Fruit fly (Drosophila melanogaster) whole organism, embryonic: ENCODE data around the gene TTLL4B.
A peak's percentile ranks its signal among the peaks of the same experiment; 100 is the strongest.

Experiments
- Atf6 ChIP-seq: fragments of 200-800 bp; sonication (Bioruptor generic); IDR thresholded peaks from 2 replicates; pipeline ENCODE4 v1.3.6; 2022; ENCODE audit warnings: missing biosample characterization, missing genetic modification characterization
- Bteb2 ChIP-seq: fragments of 200-800 bp; sonication (Bioruptor generic); optimal IDR thresholded peaks from 2 replicates; lab custom pipeline; 2016; ENCODE audit warnings: missing biosample characterization, missing genetic modification characterization
- CG10959 ChIP-seq: fragments of 200-800 bp; sonication (Bioruptor generic); IDR thresholded peaks from 2 replicates; pipeline ENCODE4 v1.3.6; 2022; ENCODE audit warnings: missing biosample characterization, missing genetic modification characterization
- CG12659 ChIP-seq: fragments of 200-800 bp; sonication (Bioruptor generic); optimal IDR thresholded peaks from 3 replicates; lab custom pipeline; 2017; ENCODE audit warnings: mild to moderate bottlenecking, missing biosample characterization, missing genetic modification reagents, missing genetic modification characterization
- CG12744 ChIP-seq: fragments of 200-800 bp; sonication (Bioruptor generic); optimal IDR thresholded peaks from 2 replicates; lab custom pipeline; 2016; ENCODE audit warnings: missing biosample characterization, missing genetic modification characterization
- CG1603 ChIP-seq: fragments of 200-800 bp; sonication (Bioruptor generic); optimal IDR thresholded peaks from 2 replicates; lab custom pipeline; 2019; ENCODE audit warnings: missing biosample characterization, mild to moderate bottlenecking, missing genetic modification characterization, moderate library complexity
- CG17829 ChIP-seq: fragments of 200-800 bp; optimal IDR thresholded peaks from 2 replicates; lab custom pipeline; 2019; ENCODE audit warnings: missing biosample characterization, mild to moderate bottlenecking, missing genetic modification characterization, moderate library complexity
- CG18262 ChIP-seq: fragments of 200-800 bp; optimal IDR thresholded peaks from 3 replicates; lab custom pipeline; 2019; ENCODE audit warnings: missing biosample characterization, mild to moderate bottlenecking, missing genetic modification characterization, moderate library complexity
- CG18764 ChIP-seq: fragments of 200-800 bp; sonication (Bioruptor generic); optimal IDR thresholded peaks from 3 replicates; lab custom pipeline; 2016; ENCODE audit warnings: missing biosample characterization, missing genetic modification characterization
- CG2202 ChIP-seq: fragments of 200-800 bp; sonication (Bioruptor generic); optimal IDR thresholded peaks from 2 replicates; lab custom pipeline; 2018; ENCODE audit warnings: missing biosample characterization, mild to moderate bottlenecking, missing genetic modification characterization
- CG30020 ChIP-seq: fragments of 200-800 bp; optimal IDR thresholded peaks from 2 replicates; lab custom pipeline; 2019; ENCODE audit warnings: missing biosample characterization, mild to moderate bottlenecking, missing genetic modification characterization, moderate library complexity
- CG31365 ChIP-seq: fragments of 200-800 bp; sonication (Bioruptor generic); optimal IDR thresholded peaks from 2 replicates; lab custom pipeline; 2018; ENCODE audit warnings: missing biosample characterization, mild to moderate bottlenecking, missing genetic modification characterization
- CG3847 ChIP-seq: fragments of 200-800 bp; sonication (Bioruptor generic); IDR thresholded peaks from 2 replicates; pipeline ENCODE4 v1.3.6; 2022; ENCODE audit warnings: missing biosample characterization, missing genetic modification characterization
- CG4424 ChIP-seq: fragments of 200-800 bp; sonication (Bioruptor generic); optimal IDR thresholded peaks from 3 replicates; lab custom pipeline; 2016; ENCODE audit warnings: missing biosample characterization, missing genetic modification characterization
- CG4854 ChIP-seq: fragments of 200-800 bp; sonication (Bioruptor generic); optimal IDR thresholded peaks from 2 replicates; lab custom pipeline; 2016; ENCODE audit warnings: missing biosample characterization, missing genetic modification characterization, inconsistent platforms
- CG6689 ChIP-seq: fragments of 200-800 bp; sonication (Bioruptor generic); IDR thresholded peaks from 2 replicates; pipeline ENCODE4 v1.3.6; 2022; ENCODE audit warnings: missing biosample characterization, missing genetic modification characterization
- CG8089 ChIP-seq: fragments of 200-800 bp; sonication (Bioruptor generic); optimal IDR thresholded peaks from 3 replicates; lab custom pipeline; 2016; ENCODE audit warnings: missing biosample characterization, missing genetic modification characterization
- CG8944 ChIP-seq: fragments of 200-800 bp; sonication (Bioruptor generic); optimal IDR thresholded peaks from 3 replicates; lab custom pipeline; 2016; ENCODE audit warnings: missing biosample characterization, missing genetic modification characterization
- CG9215 ChIP-seq: fragments of 200-800 bp; sonication (Bioruptor generic); IDR thresholded peaks from 2 replicates; pipeline ENCODE4 v1.3.6; 2022; ENCODE audit warnings: missing biosample characterization, missing genetic modification characterization
- CG9817 ChIP-seq: fragments of 200-800 bp; sonication (Bioruptor generic); optimal IDR thresholded peaks from 2 replicates; lab custom pipeline; 2018; ENCODE audit warnings: missing biosample characterization, mild to moderate bottlenecking, missing genetic modification characterization, moderate library complexity
- Chrac-16 ChIP-seq: fragments of 200-800 bp; sonication (Bioruptor generic); optimal IDR thresholded peaks from 3 replicates; lab custom pipeline; 2016; ENCODE audit warnings: missing biosample characterization, missing genetic modification characterization
- Drgx ChIP-seq: fragments of 200-800 bp; sonication (Bioruptor generic); IDR thresholded peaks from 2 replicates; pipeline ENCODE4 v1.3.6; 2022; ENCODE audit warnings: missing biosample characterization, missing genetic modification characterization
- E2f2 ChIP-seq: fragments of 200-800 bp; sonication (Bioruptor generic); IDR thresholded peaks from 2 replicates; pipeline ENCODE4 v1.3.6; 2022; ENCODE audit warnings: missing biosample characterization, missing genetic modification characterization
- Elba2 ChIP-seq: fragments of 200-800 bp; sonication (Bioruptor generic); optimal IDR thresholded peaks from 3 replicates; lab custom pipeline; 2016; ENCODE audit warnings: missing biosample characterization, missing genetic modification characterization
- GATAe ChIP-seq: fragments of 200-800 bp; sonication (Bioruptor generic); conservative IDR thresholded peaks from 2 replicates; pipeline ENCODE4 v1.3.6; 2022; ENCODE audit warnings: missing biosample characterization, missing genetic modification characterization
- Mad ChIP-seq: fragments of 200-800 bp; sonication (Bioruptor generic); optimal IDR thresholded peaks from 2 replicates; lab custom pipeline; 2016; ENCODE audit warnings: missing biosample characterization, missing genetic modification characterization
- Spps ChIP-seq: fragments of 200-800 bp; sonication (Bioruptor generic); optimal IDR thresholded peaks from 2 replicates; lab custom pipeline; 2018; ENCODE audit warnings: missing biosample characterization, mild to moderate bottlenecking, missing genetic modification characterization
- Ssrp ChIP-seq: fragments of 200-800 bp; sonication (Bioruptor generic); optimal IDR thresholded peaks from 2 replicates; lab custom pipeline; 2018; ENCODE audit warnings: missing biosample characterization, mild to moderate bottlenecking, missing genetic modification characterization, moderate library complexity
- Stat92E ChIP-seq, 3 experiments: fragments of >200 bp in 2 of 3; fragments of 200-800 bp in 1 of 3; sonication (Bioruptor generic) in 1 of 3; optimal IDR thresholded peaks; 2 replicates each; lab custom pipeline; 2017 to 2019; ENCODE audit warnings: missing biosample characterization in 3 of 3, missing genetic modification characterization in 3 of 3, mild to moderate bottlenecking in 1 of 3, moderate library complexity in 1 of 3
- Trl ChIP-seq, 3 experiments: fragments of >200 bp in 2 of 3; fragments of 200-800 bp in 1 of 3; sonication (Bioruptor generic) in 1 of 3; optimal IDR thresholded peaks; 2 replicates in 1 of 3; 3 replicates in 2 of 3; lab custom pipeline; 2016 to 2017; ENCODE audit warnings: missing biosample characterization in 1 of 3, missing genetic modification characterization in 1 of 3
- YL-1 ChIP-seq: fragments of 200-800 bp; sonication (Bioruptor generic); optimal IDR thresholded peaks from 3 replicates; lab custom pipeline; 2017; ENCODE audit warnings: missing biosample characterization, mild to moderate bottlenecking, missing genetic modification characterization
- bab2 ChIP-seq: fragments of 200-800 bp; sonication (Bioruptor generic); optimal IDR thresholded peaks from 2 replicates; lab custom pipeline; 2016; ENCODE audit warnings: missing biosample characterization, missing genetic modification characterization
- fd102C ChIP-seq: fragments of 200-800 bp; sonication (Bioruptor generic); optimal IDR thresholded peaks from 2 replicates; lab custom pipeline; 2018; ENCODE audit warnings: missing biosample characterization, mild to moderate bottlenecking, missing genetic modification characterization, moderate library complexity
- gro ChIP-seq: fragments of 200-800 bp; sonication (Bioruptor generic); optimal IDR thresholded peaks from 2 replicates; lab custom pipeline; 2016; ENCODE audit warnings: missing biosample characterization, missing genetic modification characterization
- gsb-n ChIP-seq: fragments of 200-800 bp; sonication (Bioruptor generic); optimal IDR thresholded peaks from 3 replicates; lab custom pipeline; 2018; ENCODE audit warnings: missing biosample characterization, mild to moderate bottlenecking, missing genetic modification characterization
- h ChIP-seq: fragments of >200 bp; optimal IDR thresholded peaks from 2 replicates; lab custom pipeline; 2017
- klu ChIP-seq: fragments of 200-800 bp; sonication (Bioruptor generic); IDR thresholded peaks from 2 replicates; pipeline ENCODE4 v1.3.6; 2022; ENCODE audit warnings: missing biosample characterization, missing genetic modification characterization
- lab ChIP-seq: fragments of 200-800 bp; sonication (Bioruptor generic); optimal IDR thresholded peaks from 3 replicates; lab custom pipeline; 2017; ENCODE audit warnings: missing biosample characterization, missing genetic modification characterization, mild to moderate bottlenecking, moderate library complexity, missing genetic modification reagents
- lbe ChIP-seq: fragments of 200-800 bp; sonication (Bioruptor generic); optimal IDR thresholded peaks from 2 replicates; lab custom pipeline; 2016; ENCODE audit warnings: missing biosample characterization, mild to moderate bottlenecking, missing genetic modification characterization
- lov ChIP-seq, 2 experiments: fragments of 200-800 bp in 1 of 2; fragments of >200 bp in 1 of 2; sonication (Bioruptor generic) in 1 of 2; IDR thresholded peaks in 1 of 2; optimal IDR thresholded peaks in 1 of 2; 2 replicates in 1 of 2; 3 replicates in 1 of 2; pipeline versions ENCODE4 v1.3.6 to Lab custom; 2017 to 2022; ENCODE audit warnings: missing biosample characterization in 1 of 2, missing genetic modification characterization in 1 of 2
- odd ChIP-seq: fragments of 200-800 bp; sonication (Bioruptor generic); optimal IDR thresholded peaks from 2 replicates; lab custom pipeline; 2017; ENCODE audit warnings: missing biosample characterization, mild to moderate bottlenecking, missing genetic modification characterization
- org-1 ChIP-seq: fragments of 200-800 bp; sonication (Bioruptor generic); optimal IDR thresholded peaks from 2 replicates; lab custom pipeline; 2017; ENCODE audit warnings: missing biosample characterization, missing genetic modification characterization
- peb ChIP-seq: fragments of 200-800 bp; sonication (Bioruptor generic); IDR thresholded peaks from 2 replicates; pipeline ENCODE4 v1.3.6; 2022; ENCODE audit warnings: missing biosample characterization, missing genetic modification characterization
- prd ChIP-seq, 3 experiments: fragments of >200 bp in 2 of 3; fragments of 200-800 bp in 1 of 3; sonication (Bioruptor generic) in 1 of 3; optimal IDR thresholded peaks in 2 of 3; IDR thresholded peaks in 1 of 3; 2 replicates in 2 of 3; 3 replicates in 1 of 3; pipeline versions ENCODE4 v1.3.6 to Lab custom; 2017 to 2022; ENCODE audit warnings: missing biosample characterization in 1 of 3, missing genetic modification characterization in 1 of 3
- pum ChIP-seq: fragments of 200-800 bp; sonication (Bioruptor generic); optimal IDR thresholded peaks from 2 replicates; lab custom pipeline; 2016; ENCODE audit warnings: missing biosample characterization, missing genetic modification characterization
- salm ChIP-seq: fragments of 200-800 bp; sonication (Bioruptor generic); optimal IDR thresholded peaks from 2 replicates; lab custom pipeline; 2018; ENCODE audit warnings: missing biosample characterization, mild to moderate bottlenecking, missing genetic modification characterization
- schlank ChIP-seq: fragments of 200-800 bp; sonication (Bioruptor generic); optimal IDR thresholded peaks from 2 replicates; lab custom pipeline; 2018; ENCODE audit warnings: missing biosample characterization, mild to moderate bottlenecking, missing genetic modification characterization
- sim ChIP-seq: fragments of 200-800 bp; sonication (Bioruptor generic); IDR thresholded peaks from 2 replicates; pipeline ENCODE4 v1.3.6; 2022; ENCODE audit warnings: missing biosample characterization, missing genetic modification characterization
- vnd ChIP-seq: fragments of 200-800 bp; sonication (Bioruptor generic); IDR thresholded peaks from 3 replicates; pipeline ENCODE4 v1.3.6; 2022; ENCODE audit warnings: missing biosample characterization, missing genetic modification characterization; ENCODE audit not compliant: partially characterized antibody

Gene TTLL4B

DNA sequence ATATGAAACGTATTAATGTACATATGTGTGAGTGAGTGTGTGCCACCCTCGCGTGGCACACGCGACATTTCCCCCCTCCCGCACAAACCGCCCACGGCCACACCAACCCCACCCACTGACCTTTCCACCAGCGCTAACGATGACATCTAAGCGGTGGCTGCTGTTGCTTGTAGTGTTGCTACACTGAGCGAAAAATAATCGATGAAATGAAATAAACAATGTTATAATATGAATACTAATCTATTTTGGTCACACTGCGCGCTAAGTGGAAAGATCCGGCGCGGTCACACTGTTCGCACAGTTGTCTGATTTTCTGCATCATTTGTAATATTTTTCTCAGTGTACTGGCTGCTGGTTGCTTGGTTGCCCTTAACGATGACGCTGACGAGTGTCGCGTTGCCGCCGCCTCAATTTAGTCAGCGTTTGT lies 30.2 kb upstream of the TTLL4B start (continued):
- TF ChIP-seq CG12744 (GFP tag; lab: Kevin White, UChicago) = peak; percentile 91
- TF ChIP-seq peb (GFP tag; lab: Robert Waterston, UW) = peak; percentile 96
- TF ChIP-seq prd (optimal IDR thresholded peaks at IDR 0.05; lab: Kevin White, UChicago) = no peak
- peak; percentile 98 for TF ChIP-seq prd (GFP tag; IDR thresholded peaks at IDR 0.05; lab: Robert Waterston, UW)
- TF ChIP-seq gro (GFP tag; lab: Kevin White, UChicago) = peak; percentile 85
- TF ChIP-seq lov (optimal IDR thresholded peaks at IDR 0.05; lab: Kevin White, UChicago) = no peak
- TF ChIP-seq lov (GFP tag; IDR thresholded peaks at IDR 0.05; lab: Robert Waterston, UW) = peak; percentile 98
- peak; percentile 98 for TF ChIP-seq CG18262 (tag; lab: Kevin White, UChicago)
- TF ChIP-seq CG12659 (GFP tag; lab: Kevin White, UChicago) = peak; percentile 94
- TF ChIP-seq CG2202 = peak; percentile 98
- TF ChIP-seq CG1603 (tag; lab: Kevin White, UChicago) = peak; percentile 99
- peak; percentile 97 for TF ChIP-seq Spps (tag; lab: Kevin White, UChicago)
- peak; percentile 98 for TF ChIP-seq CG4424 (GFP tag; lab: Kevin White, UChicago)
- TF ChIP-seq pum = peak; percentile 98
- TF ChIP-seq CG6689 = peak; percentile 95
- TF ChIP-seq Ssrp = peak; percentile 97
- no peak for TF ChIP-seq Trl (optimal IDR thresholded peaks at IDR 0.05; lab: Kevin White, UChicago)
- TF ChIP-seq Trl (GFP tag; optimal IDR thresholded peaks at IDR 0.05; lab: Kevin White, UChicago) = peak; percentile 97
- peak; percentile 89 for TF ChIP-seq Elba2 (GFP tag; lab: Kevin White, UChicago)
- TF ChIP-seq CG18764 (GFP tag; lab: Kevin White, UChicago) = peak; percentile 95
- no peak for TF ChIP-seq lbe (GFP tag; lab: Kevin White, UChicago)
- TF ChIP-seq lab = peak; percentile 94
- peak; percentile 97 for TF ChIP-seq bab2 (GFP tag; lab: Kevin White, UChicago)
- TF ChIP-seq h (lab: Kevin White, UChicago) = no peak
- TF ChIP-seq CG31365 = peak; percentile 87
- peak; percentile 93 for TF ChIP-seq odd
- no peak for TF ChIP-seq vnd (GFP tag; lab: Robert Waterston, UW)
- peak; percentile 81 for TF ChIP-seq CG9215
- TF ChIP-seq Bteb2 = peak; percentile 85
- peak; percentile 96 for TF ChIP-seq Mad (GFP tag; lab: Kevin White, UChicago)
- TF ChIP-seq Drgx = peak; percentile 50; the same call in 1 of the 2 replicates
- TF ChIP-seq salm (tag; lab: Kevin White, UChicago) = peak; percentile 94
- TF ChIP-seq Chrac-16 (GFP tag; lab: Kevin White, UChicago) = peak; percentile 98
- TF ChIP-seq gsb-n (tag; lab: Kevin White, UChicago) = peak; percentile 98
- peak; percentile 79 for TF ChIP-seq Atf6 (GFP tag; lab: Robert Waterston, UW)
- peak; percentile 92 for TF ChIP-seq CG9817 (tag; lab: Kevin White, UChicago)
- TF ChIP-seq org-1 = peak; percentile 96
- TF ChIP-seq fd102C (GFP tag; lab: Kevin White, UChicago) = peak; percentile 97
- TF ChIP-seq E2f2 (GFP tag; lab: Robert Waterston, UW) = peak; percentile 76
- peak; percentile 87 for TF ChIP-seq CG3847 (GFP tag; lab: Robert Waterston, UW)
- peak; percentile 97 for TF ChIP-seq sim (GFP tag; lab: Robert Waterston, UW)
- TF ChIP-seq klu (GFP tag; lab: Robert Waterston, UW) = peak; percentile 87
- peak; percentile 76 for TF ChIP-seq schlank
- peak; percentile 94 for TF ChIP-seq CG4854
- TF ChIP-seq GATAe (GFP tag; lab: Robert Waterston, UW) = peak; percentile 74; the same call in 1 of the 2 replicates
- TF ChIP-seq CG30020 (tag; lab: Kevin White, UChicago) = peak; percentile 81
- TF ChIP-seq CG8944 (GFP tag; lab: Kevin White, UChicago) = peak; percentile 96
- TF ChIP-seq YL-1 (GFP tag; lab: Kevin White, UChicago) = peak; percentile 83
- peak in 1 of 3 experiments; percentile 97 for TF ChIP-seq Stat92E (GFP tag; optimal IDR thresholded peaks at IDR 0.05; lab: Kevin White, UChicago)
- TF ChIP-seq CG17829 (tag; lab: Kevin White, UChicago) = peak; percentile 98
- peak; percentile 98 for TF ChIP-seq CG10959 (GFP tag; lab: Robert Waterston, UW)
- peak; percentile 97 for TF ChIP-seq CG8089
